Fruit fly (Drosophila melanogaster) whole organism, embryonic: ENCODE data around the gene Trax.

Experiments
- ATbp ChIP-seq: fragments of 200-800 bp; sonication (Bioruptor generic); optimal IDR thresholded peaks from 2 replicates; lab custom pipeline; 2017; ENCODE audit warnings: missing biosample characterization, mild to moderate bottlenecking, missing genetic modification characterization, missing genetic modification reagents
- BEAF-32 ChIP-seq: fragments of 200-800 bp; sonication (Bioruptor generic); optimal IDR thresholded peaks from 3 replicates; lab custom pipeline; 2017; ENCODE audit warnings: missing biosample characterization, missing genetic modification characterization, mild to moderate bottlenecking, moderate library complexity, missing genetic modification reagents
- CG12236 ChIP-seq: fragments of 200-800 bp; sonication (Bioruptor generic); optimal IDR thresholded peaks from 2 replicates; lab custom pipeline; 2016; ENCODE audit warnings: missing biosample characterization, missing genetic modification characterization
- CG13123 ChIP-seq: fragments of 200-800 bp; sonication (Bioruptor generic); optimal IDR thresholded peaks from 2 replicates; lab custom pipeline; 2016; ENCODE audit warnings: missing biosample characterization, missing genetic modification characterization
- CG15073 ChIP-seq: fragments of 200-800 bp; sonication (Bioruptor generic); optimal IDR thresholded peaks from 2 replicates; lab custom pipeline; 2016; ENCODE audit warnings: missing biosample characterization, missing genetic modification characterization
- CG17186 ChIP-seq: fragments of 200-800 bp; sonication (Bioruptor generic); optimal IDR thresholded peaks from 3 replicates; lab custom pipeline; 2017; ENCODE audit warnings: missing biosample characterization, missing genetic modification reagents, missing genetic modification characterization
- CG17361 ChIP-seq: fragments of 200-800 bp; sonication (Bioruptor generic); IDR thresholded peaks from 3 replicates; pipeline ENCODE4 v1.3.6; 2022; ENCODE audit warnings: missing biosample characterization, missing genetic modification characterization
- CG17385 ChIP-seq: fragments of 200-800 bp; sonication (Bioruptor generic); optimal IDR thresholded peaks from 3 replicates; lab custom pipeline; 2018; ENCODE audit warnings: missing biosample characterization, mild to moderate bottlenecking, missing genetic modification characterization
- CG17568 ChIP-seq: fragments of 200-800 bp; sonication (Bioruptor generic); optimal IDR thresholded peaks from 2 replicates; lab custom pipeline; 2018; ENCODE audit warnings: missing biosample characterization, mild to moderate bottlenecking, missing genetic modification characterization, moderate library complexity
- CG17802 ChIP-seq: fragments of 200-800 bp; sonication (Bioruptor generic); optimal IDR thresholded peaks from 2 replicates; lab custom pipeline; 2018; ENCODE audit warnings: missing biosample characterization, mild to moderate bottlenecking, missing genetic modification characterization, moderate library complexity
- CG17829 ChIP-seq: fragments of 200-800 bp; optimal IDR thresholded peaks from 2 replicates; lab custom pipeline; 2019; ENCODE audit warnings: missing biosample characterization, mild to moderate bottlenecking, missing genetic modification characterization, moderate library complexity
- CG3281 ChIP-seq: fragments of 200-800 bp; sonication (Bioruptor generic); optimal IDR thresholded peaks from 3 replicates; lab custom pipeline; 2017; ENCODE audit warnings: missing biosample characterization, mild to moderate bottlenecking, missing genetic modification characterization
- CG4617 ChIP-seq: fragments of 200-800 bp; sonication (Bioruptor generic); optimal IDR thresholded peaks from 3 replicates; lab custom pipeline; 2016; ENCODE audit warnings: missing biosample characterization, missing genetic modification characterization, borderline replicate concordance
- CG8290 ChIP-seq, 3 experiments: fragments of 200-800 bp; sonication (Bioruptor generic); optimal IDR thresholded peaks; 2 replicates each; lab custom pipeline; 2016 to 2019; ENCODE audit warnings: missing biosample characterization in 3 of 3, missing genetic modification characterization in 3 of 3, mild to moderate bottlenecking in 2 of 3, moderate library complexity in 1 of 3
- CG8765 ChIP-seq: fragments of 200-800 bp; sonication (Bioruptor generic); IDR thresholded peaks from 2 replicates; pipeline ENCODE4 v1.3.6; 2022; ENCODE audit warnings: missing biosample characterization, missing genetic modification characterization
- CG9437 ChIP-seq: fragments of 200-800 bp; sonication (Bioruptor generic); optimal IDR thresholded peaks from 2 replicates; lab custom pipeline; 2018; ENCODE audit warnings: missing biosample characterization, mild to moderate bottlenecking, missing genetic modification characterization
- CG9797 ChIP-seq: fragments of 200-800 bp; sonication (Bioruptor generic); optimal IDR thresholded peaks from 3 replicates; lab custom pipeline; 2018; ENCODE audit warnings: missing biosample characterization, mild to moderate bottlenecking, missing genetic modification characterization
- CrebB ChIP-seq: fragments of 200-800 bp; sonication (Bioruptor generic); optimal IDR thresholded peaks from 3 replicates; lab custom pipeline; 2018; ENCODE audit warnings: missing biosample characterization, mild to moderate bottlenecking, missing genetic modification characterization
- D ChIP-seq, 2 experiments: fragments of 200-800 bp in 1 of 2; fragments of >200 bp in 1 of 2; sonication (Bioruptor generic) in 1 of 2; optimal IDR thresholded peaks; 2 replicates in 1 of 2; 3 replicates in 1 of 2; lab custom pipeline; 2017; ENCODE audit warnings: mild to moderate bottlenecking in 1 of 2, missing biosample characterization in 1 of 2, missing genetic modification characterization in 1 of 2, missing genetic modification reagents in 1 of 2
- Dip2 ChIP-seq: fragments of 200-800 bp; sonication (Bioruptor generic); IDR thresholded peaks from 2 replicates; pipeline ENCODE4 v1.3.6; 2022; ENCODE audit warnings: missing biosample characterization, missing genetic modification characterization
- Dll ChIP-seq: fragments of 200-800 bp; sonication (Bioruptor generic); IDR thresholded peaks from 4 replicates; pipeline ENCODE4 v1.3.6; 2022; ENCODE audit warnings: missing biosample characterization, missing genetic modification characterization; ENCODE audit not compliant: partially characterized antibody
- E2f2 ChIP-seq: fragments of 200-800 bp; sonication (Bioruptor generic); IDR thresholded peaks from 2 replicates; pipeline ENCODE4 v1.3.6; 2022; ENCODE audit warnings: missing biosample characterization, missing genetic modification characterization
- Fer1 ChIP-seq: fragments of 200-800 bp; sonication (Bioruptor generic); optimal IDR thresholded peaks from 2 replicates; lab custom pipeline; 2017; ENCODE audit warnings: missing biosample characterization, mild to moderate bottlenecking, missing genetic modification characterization
- Hmx ChIP-seq: fragments of 200-800 bp; sonication (Bioruptor generic); optimal IDR thresholded peaks from 2 replicates; lab custom pipeline; 2016; ENCODE audit warnings: missing biosample characterization, missing genetic modification characterization
- MBD-R2 ChIP-seq: fragments of 200-800 bp; sonication (Bioruptor generic); IDR thresholded peaks from 2 replicates; pipeline ENCODE4 v1.3.6; 2022; ENCODE audit warnings: missing biosample characterization, missing genetic modification characterization
- MESR4 ChIP-seq: fragments of 200-800 bp; sonication (Bioruptor generic); optimal IDR thresholded peaks from 2 replicates; lab custom pipeline; 2018; ENCODE audit warnings: missing biosample characterization, mild to moderate bottlenecking, missing genetic modification characterization, moderate library complexity
- Med ChIP-seq: fragments of 200-800 bp; sonication (Bioruptor generic); peaks from one replicate; lab custom pipeline; 2016; ENCODE audit warnings: missing biosample characterization, missing genetic modification characterization, mild to moderate bottlenecking, inconsistent platforms, moderate library complexity
- Meics ChIP-seq: fragments of 200-800 bp; sonication (Bioruptor generic); optimal IDR thresholded peaks from 2 replicates; lab custom pipeline; 2017; ENCODE audit warnings: missing biosample characterization, mild to moderate bottlenecking, missing genetic modification characterization
- Opbp ChIP-seq: fragments of 200-800 bp; sonication (Bioruptor generic); IDR thresholded peaks from 3 replicates; pipeline ENCODE4 v1.3.6; 2022; ENCODE audit warnings: missing biosample characterization, missing genetic modification characterization; ENCODE audit not compliant: partially characterized antibody
- Sin3A ChIP-seq: fragments of >200 bp; optimal IDR thresholded peaks from 2 replicates; lab custom pipeline; 2018
- Sry-δ ChIP-seq: fragments of 200-800 bp; sonication (Bioruptor generic); optimal IDR thresholded peaks from 2 replicates; lab custom pipeline; 2016; ENCODE audit warnings: missing biosample characterization, missing genetic modification characterization
- Stat92E ChIP-seq, 3 experiments: fragments of >200 bp in 2 of 3; fragments of 200-800 bp in 1 of 3; sonication (Bioruptor generic) in 1 of 3; optimal IDR thresholded peaks; 2 replicates each; lab custom pipeline; 2017 to 2019; ENCODE audit warnings: missing biosample characterization in 3 of 3, missing genetic modification characterization in 3 of 3, mild to moderate bottlenecking in 1 of 3, moderate library complexity in 1 of 3
- bbx ChIP-seq: fragments of 200-800 bp; sonication (Bioruptor generic); IDR thresholded peaks from 2 replicates; pipeline ENCODE4 v1.3.6; 2022; ENCODE audit warnings: missing biosample characterization, missing genetic modification characterization; ENCODE audit not compliant: partially characterized antibody
- gfzf ChIP-seq: fragments of 200-800 bp; sonication (Bioruptor generic); optimal IDR thresholded peaks from 2 replicates; lab custom pipeline; 2016; ENCODE audit warnings: missing biosample characterization, mild to moderate bottlenecking, missing genetic modification characterization, moderate library complexity
- her ChIP-seq: fragments of 200-800 bp; sonication (Bioruptor generic); optimal IDR thresholded peaks from 2 replicates; lab custom pipeline; 2016; ENCODE audit warnings: missing biosample characterization, missing genetic modification characterization
- jumu ChIP-seq: fragments of 200-800 bp; sonication (Bioruptor generic); optimal IDR thresholded peaks from 3 replicates; lab custom pipeline; 2016; ENCODE audit warnings: missing biosample characterization, missing genetic modification characterization
- lmd ChIP-seq: fragments of 200-800 bp; sonication (Bioruptor generic); IDR thresholded peaks from 2 replicates; pipeline ENCODE4 v1.3.6; 2022; ENCODE audit warnings: missing biosample characterization, missing genetic modification characterization
- psq ChIP-seq: fragments of 200-800 bp; sonication (Bioruptor generic); optimal IDR thresholded peaks from 2 replicates; lab custom pipeline; 2017; ENCODE audit warnings: missing biosample characterization, missing genetic modification characterization
- pzg ChIP-seq: fragments of 200-800 bp; sonication (Bioruptor generic); optimal IDR thresholded peaks from 3 replicates; lab custom pipeline; 2018; ENCODE audit warnings: missing biosample characterization, mild to moderate bottlenecking, missing genetic modification characterization, moderate library complexity
- repo ChIP-seq: fragments of 200-800 bp; sonication (Bioruptor generic); optimal IDR thresholded peaks from 2 replicates; lab custom pipeline; 2016; ENCODE audit warnings: missing biosample characterization, missing genetic modification characterization
- sima ChIP-seq: fragments of 200-800 bp; sonication (Bioruptor generic); optimal IDR thresholded peaks from 2 replicates; lab custom pipeline; 2016; ENCODE audit warnings: missing biosample characterization, missing genetic modification characterization
- tap ChIP-seq: fragments of 200-800 bp; optimal IDR thresholded peaks from 3 replicates; lab custom pipeline; 2019; ENCODE audit warnings: missing biosample characterization, mild to moderate bottlenecking, missing genetic modification characterization, moderate library complexity
- trem ChIP-seq: fragments of 200-800 bp; optimal IDR thresholded peaks from 3 replicates; lab custom pipeline; 2019; ENCODE audit warnings: missing biosample characterization, mild to moderate bottlenecking, missing genetic modification characterization, moderate library complexity

Gene Trax

DNA sequence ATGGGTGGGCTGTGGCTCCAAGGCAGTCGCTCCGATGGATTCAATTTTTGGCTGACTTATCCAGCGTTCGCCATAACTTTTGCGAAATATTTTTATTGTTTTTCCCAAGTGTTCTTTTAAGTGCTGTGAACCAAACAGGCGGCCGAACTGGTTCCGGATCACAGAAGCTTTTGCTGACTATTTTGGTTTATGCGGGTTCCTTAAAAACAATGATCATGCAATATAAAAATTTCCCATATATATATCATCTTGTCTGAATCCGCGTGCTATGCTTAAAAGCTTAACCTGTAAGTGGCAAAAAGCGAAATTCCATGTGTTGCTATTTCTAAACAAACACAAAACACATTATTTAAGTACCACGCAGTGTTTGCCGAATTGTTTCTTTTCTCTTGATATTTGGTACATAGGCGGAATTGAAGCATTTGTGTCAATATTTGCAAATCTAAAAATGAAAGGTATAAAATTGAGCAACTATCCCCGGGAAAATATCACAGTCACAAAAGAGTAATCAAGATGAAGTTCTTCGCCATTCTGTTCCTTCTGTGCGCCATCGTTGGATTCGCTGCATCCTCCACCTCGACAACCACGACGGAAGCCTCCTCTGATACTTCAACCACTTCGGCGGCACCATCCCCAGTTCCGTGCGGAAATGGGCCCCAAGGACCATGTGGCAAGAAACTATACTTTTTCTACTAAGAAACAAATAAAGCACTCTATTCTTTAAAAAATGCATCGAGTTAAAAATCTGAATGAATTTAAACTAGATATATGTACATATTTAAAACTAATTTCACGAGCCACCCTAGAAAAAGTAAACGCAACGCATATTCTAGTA lies 41.4 kb upstream of the Trax start, which contains the start of the genes CG6276 and CG44040 (continued):
- TF ChIP-seq ATbp (GFP tag; lab: Kevin White, UChicago) (peak; percentile 36), MESR4 (GFP tag; lab: Kevin White, UChicago) (peak; percentile 63), CG17829 (tag; lab: Kevin White, UChicago) (peak; percentile 18), trem (peak; percentile 27), CG9437 (peak; percentile 51), Meics (peak; percentile 72), CG15073 (GFP tag; lab: Kevin White, UChicago) (no peak), CG8290 (GFP tag; optimal IDR thresholded peaks at IDR 0.05; lab: Kevin White, UChicago) (no peak), CG8290 (tag; optimal IDR thresholded peaks at IDR 0.05; lab: Kevin White, UChicago) (peak; percentile 24 to 69), tap (tag; lab: Kevin White, UChicago) (peak; percentile 9), BEAF-32 (GFP tag; lab: Kevin White, UChicago) (peak; percentile 24)

DNA sequence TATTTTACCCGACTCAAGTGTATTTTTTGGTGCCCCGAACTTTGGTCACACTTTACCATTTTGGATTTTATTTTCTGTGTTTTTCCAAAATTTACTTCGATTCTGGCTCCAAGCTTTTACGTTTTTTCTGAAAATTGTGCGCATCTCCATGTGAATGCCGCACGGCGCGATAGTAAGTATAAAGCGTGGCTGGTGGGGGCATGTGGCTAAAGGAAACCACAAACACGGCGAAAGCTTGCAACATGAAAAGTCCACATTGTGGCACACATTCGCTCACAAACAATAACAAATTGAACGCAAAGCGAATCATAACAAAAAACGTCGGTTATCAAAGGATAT lies 40.8 kb upstream of the Trax start, which contains the start of gene ear:
ear (plus strand) TSS at position 10 of the 339 bp plus-strand sequence.
- TF ChIP-seq pzg (GFP tag; lab: Kevin White, UChicago) = peak; percentile 50
- TF ChIP-seq MBD-R2 (GFP tag; lab: Robert Waterston, UW) = peak; percentile 48
- TF ChIP-seq CG4617 (GFP tag; lab: Kevin White, UChicago) = peak; percentile 82
- TF ChIP-seq CG17568 = no peak
- TF ChIP-seq MESR4 (GFP tag; lab: Kevin White, UChicago) = peak; percentile 87
- no peak for TF ChIP-seq her (GFP tag; lab: Kevin White, UChicago)
- TF ChIP-seq CG17186 (GFP tag; lab: Kevin White, UChicago) = peak; percentile 55
- TF ChIP-seq Stat92E (GFP tag; optimal IDR thresholded peaks at IDR 0.05; lab: Kevin White, UChicago) = no peak
- peak; percentile 11 for TF ChIP-seq Med (GFP tag; lab: Kevin White, UChicago)
- TF ChIP-seq D (optimal IDR thresholded peaks at IDR 0.05; lab: Kevin White, UChicago) = no peak
- no peak for TF ChIP-seq D (GFP tag; optimal IDR thresholded peaks at IDR 0.05; lab: Kevin White, UChicago)
- TF ChIP-seq lmd (GFP tag; lab: Robert Waterston, UW) = no peak
- TF ChIP-seq Hmx (GFP tag; lab: Kevin White, UChicago) = no peak
- 0 out of 2 replicates have a peak, but pooled peaks have one; percentile 7 for TF ChIP-seq bbx (GFP tag; lab: Robert Waterston, UW)
- TF ChIP-seq gfzf (GFP tag; lab: Kevin White, UChicago) = peak; percentile 81
- TF ChIP-seq CG8765 (GFP tag; lab: Robert Waterston, UW) = no peak
- peak; percentile 40 for TF ChIP-seq CG9797
- peak; percentile 0 for TF ChIP-seq Sin3A
- no peak for TF ChIP-seq repo (GFP tag; lab: Kevin White, UChicago)
- no peak for TF ChIP-seq jumu (GFP tag; lab: Kevin White, UChicago)
- TF ChIP-seq Dll (GFP tag; lab: Robert Waterston, UW) = 0 out of 4 replicates have a peak, but pooled peaks have one; percentile 25

DNA sequence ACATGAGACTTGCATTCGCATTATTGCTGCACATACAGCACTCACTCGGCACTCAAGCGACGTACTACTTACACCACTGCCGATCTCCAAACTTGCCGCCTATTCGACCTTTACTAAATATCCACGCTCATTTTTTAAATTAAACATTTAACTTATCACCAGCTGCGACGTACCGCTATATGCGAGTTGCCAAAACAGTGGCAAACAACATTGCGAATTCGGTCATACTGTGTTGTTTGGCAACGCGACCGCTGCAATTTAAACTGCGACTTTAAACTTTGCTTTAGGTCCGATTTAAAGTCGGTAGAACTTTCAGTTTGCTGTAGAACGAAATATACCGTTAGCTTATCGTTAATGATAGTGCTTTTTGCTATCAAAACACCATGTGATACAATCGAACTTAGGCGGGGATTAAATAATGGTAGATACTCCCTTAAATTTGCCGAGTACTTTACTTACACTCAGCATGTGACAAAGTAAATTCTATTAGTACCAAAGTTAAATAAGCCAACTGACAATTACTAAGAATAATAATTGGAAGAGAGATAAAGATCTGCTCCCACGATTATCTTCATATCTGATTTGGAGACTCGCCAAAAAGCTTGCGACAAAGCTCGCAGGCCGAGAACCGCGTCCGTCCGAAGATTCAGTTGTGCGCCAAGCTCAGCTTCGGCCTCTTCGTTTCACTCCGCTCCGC lies 33.3 kb upstream of the Trax start, which contains the start of the genes CG6236 and ea:
CG6236 (minus strand) TSS at position 187 of the 697 bp plus-strand sequence.
ea (plus strand) TSS at position 647 of the 697 bp plus-strand sequence.
- TF ChIP-seq E2f2 (GFP tag; lab: Robert Waterston, UW) (peak; percentile 40), CG17186 (GFP tag; lab: Kevin White, UChicago) (peak; percentile 36), psq (no peak), Fer1 (no peak), MBD-R2 (GFP tag; lab: Robert Waterston, UW) (0 out of 2 replicates have a peak, but pooled peaks have one; percentile 59), CG13123 (GFP tag; lab: Kevin White, UChicago) (no peak), Sry-δ (GFP tag; lab: Kevin White, UChicago) (peak; percentile 30), CG17361 (no peak), Opbp (GFP tag; lab: Robert Waterston, UW) (no peak), CG12236 (no peak), CG3281 (GFP tag; lab: Kevin White, UChicago) (no peak), CG17385 (no peak), Sin3A (peak; percentile 30), CG17568 (no peak), CG9797 (peak; percentile 65), sima (GFP tag; lab: Kevin White, UChicago) (no peak), CG17802 (tag; lab: Kevin White, UChicago) (no peak), CrebB (tag; lab: Kevin White, UChicago) (no peak), Dip2 (no peak)
